ENCODE assay signal across 1 fruit fly cellular context in the genomic region with DNA sequence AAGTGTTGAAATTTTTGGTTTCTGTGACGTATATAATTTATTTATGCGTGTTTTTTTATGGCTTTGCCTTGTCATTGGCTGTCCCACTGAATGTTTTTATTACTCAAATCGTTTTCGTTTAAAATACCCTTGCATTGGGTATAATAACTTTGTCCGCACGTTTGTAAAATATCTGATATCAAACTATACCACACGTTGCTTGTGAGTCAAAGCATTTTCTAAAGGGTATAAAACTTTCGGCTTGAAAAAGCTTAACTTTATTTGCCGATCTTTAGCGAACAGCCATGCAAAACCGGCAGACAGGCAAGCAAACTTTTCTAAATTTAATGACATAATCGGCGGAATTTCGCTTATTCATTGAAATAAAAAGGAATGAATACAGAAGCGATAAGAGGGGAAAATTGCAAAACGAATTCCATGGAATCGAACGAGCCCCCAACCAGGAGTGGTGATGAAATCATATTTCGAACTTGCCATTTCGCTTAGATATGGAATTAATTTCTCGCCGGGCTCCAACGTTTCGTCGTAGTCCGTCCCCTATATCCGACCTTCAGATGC.
TF ChIP-seq lines count a peak whose summit lies in the region.

No protein-coding gene starts in this region.

TF ChIP-seq in whole organism, embryonic, 481 proteins besides CTCF, POLR2A, EP300 and RAD21 (continued from another document and continues in another):
- TF ChIP-seq CG18599 (GFP tag; optimal IDR thresholded peaks at IDR 0.05; lab: Kevin White, UChicago) (peak; percentile 47), knrl (GFP tag; IDR thresholded peaks at IDR 0.05; lab: Robert Waterston, UW; ENCODE audit: partially characterized antibody) (no peak), esg (GFP tag; conservative IDR thresholded peaks at IDR 0.05; lab: Robert Waterston, UW) (0 out of 2 replicates have a peak, but pooled peaks have one; percentile 28), tgo (GFP tag; IDR thresholded peaks at IDR 0.05; lab: Robert Waterston, UW) (peak; percentile 46; the same call in 2 of the 3 replicates), CG15514 (GFP tag; optimal IDR thresholded peaks at IDR 0.05; lab: Kevin White, UChicago) (peak; percentile 49), NK7.1 (GFP tag; optimal IDR thresholded peaks at IDR 0.05; lab: Kevin White, UChicago) (peak; percentile 29), CG11456 (GFP tag; IDR thresholded peaks at IDR 0.05; lab: Robert Waterston, UW) (peak; percentile 58; the same call in 1 of the 3 replicates), sr (GFP tag; IDR thresholded peaks at IDR 0.05; lab: Robert Waterston, UW) (0 out of 3 replicates have a peak, but pooled peaks have one; percentile 36), CG12219 (GFP tag; optimal IDR thresholded peaks at IDR 0.05; lab: Kevin White, UChicago) (peak; percentile 19), CG32532 (GFP tag; IDR thresholded peaks at IDR 0.05; lab: Robert Waterston, UW) (peak; percentile 71), lmd (GFP tag; IDR thresholded peaks at IDR 0.05; lab: Robert Waterston, UW) (peak; percentile 59; the same call in 1 of the 2 replicates), CG12236 (GFP tag; optimal IDR thresholded peaks at IDR 0.05; lab: Kevin White, UChicago) (no peak), chn (GFP tag; optimal IDR thresholded peaks at IDR 0.05; lab: Kevin White, UChicago) (no peak), Hr3 (GFP tag; optimal IDR thresholded peaks at IDR 0.05; lab: Kevin White, UChicago) (peak; percentile 10), hkb (optimal IDR thresholded peaks at IDR 0.05; lab: Kevin White, UChicago) (no peak), hkb (GFP tag; IDR thresholded peaks at IDR 0.05; lab: Robert Waterston, UW) (peak; percentile 53; the same call in 1 of the 2 replicates), CG17829 (tag; optimal IDR thresholded peaks at IDR 0.05; lab: Kevin White, UChicago) (peak; percentile 9), BEAF-32 (GFP tag; optimal IDR thresholded peaks at IDR 0.05; lab: Kevin White, UChicago) (no peak), Myb (GFP tag; optimal IDR thresholded peaks at IDR 0.05; lab: Kevin White, UChicago) (no peak), nau (GFP tag; optimal IDR thresholded peaks at IDR 0.05; lab: Kevin White, UChicago) (peak; percentile 26), Fer2 (tag; optimal IDR thresholded peaks at IDR 0.05; lab: Kevin White, UChicago) (no peak), fu2 (GFP tag; optimal IDR thresholded peaks at IDR 0.05; lab: Kevin White, UChicago) (peak; percentile 28), CG13424 (tag; optimal IDR thresholded peaks at IDR 0.05; lab: Kevin White, UChicago) (peak; percentile 58), ato (GFP tag; IDR thresholded peaks at IDR 0.05; lab: Robert Waterston, UW; ENCODE audit: partially characterized antibody) (no peak), so (GFP tag; IDR thresholded peaks at IDR 0.05; lab: Robert Waterston, UW) (no peak), Dp (GFP tag; optimal IDR thresholded peaks at IDR 0.05; lab: Kevin White, UChicago) (no peak), nmo (GFP tag; optimal IDR thresholded peaks at IDR 0.05; lab: Kevin White, UChicago) (peak; percentile 23), bcd (GFP tag; optimal IDR thresholded peaks at IDR 0.05; lab: Kevin White, UChicago) (peak; percentile 35), lbe (GFP tag; optimal IDR thresholded peaks at IDR 0.05; lab: Kevin White, UChicago) (no peak), CG10147 (GFP tag; optimal IDR thresholded peaks at IDR 0.05; lab: Kevin White, UChicago) (peak; percentile 1), CG14014 (GFP tag; IDR thresholded peaks at IDR 0.05; lab: Robert Waterston, UW) (peak; percentile 77), Gsc (GFP tag; IDR thresholded peaks at IDR 0.05; lab: Robert Waterston, UW) (no peak), CG12391 (tag; optimal IDR thresholded peaks at IDR 0.05; lab: Kevin White, UChicago) (peak; percentile 19), danr (GFP tag; IDR thresholded peaks at IDR 0.05; lab: Robert Waterston, UW) (no peak), CG30403 (GFP tag; optimal IDR thresholded peaks at IDR 0.05; lab: Kevin White, UChicago) (peak; percentile 46), CG5180 (GFP tag; optimal IDR thresholded peaks at IDR 0.05; lab: Kevin White, UChicago) (peak; percentile 16), CG15479 (GFP tag; optimal IDR thresholded peaks at IDR 0.05; lab: Kevin White, UChicago) (no peak), CG6854 (GFP tag; optimal IDR thresholded peaks at IDR 0.05; lab: Kevin White, UChicago) (peak; percentile 15), org-1 (GFP tag; optimal IDR thresholded peaks at IDR 0.05; lab: Kevin White, UChicago) (no peak), Nf-YC (tag; optimal IDR thresholded peaks at IDR 0.05; lab: Kevin White, UChicago) (peak; percentile 39), Bteb2 (GFP tag; optimal IDR thresholded peaks at IDR 0.05; lab: Kevin White, UChicago) (peak; percentile 56), MBD-R2 (GFP tag; IDR thresholded peaks at IDR 0.05; lab: Robert Waterston, UW) (peak; percentile 25; the same call in 1 of the 2 replicates), HmgD (GFP tag; optimal IDR thresholded peaks at IDR 0.05; lab: Kevin White, UChicago) (no peak), CG17361 (GFP tag; IDR thresholded peaks at IDR 0.05; lab: Robert Waterston, UW) (peak; percentile 46; the same call in 1 of the 3 replicates), Nf-YB (GFP tag; optimal IDR thresholded peaks at IDR 0.05; lab: Kevin White, UChicago) (peak; percentile 12), Rfx (GFP tag; IDR thresholded peaks at IDR 0.05; lab: Robert Waterston, UW) (peak; percentile 84), CHES-1-like (GFP tag; optimal IDR thresholded peaks at IDR 0.05; lab: Kevin White, UChicago) (peak; percentile 59), scrt (GFP tag; optimal IDR thresholded peaks at IDR 0.05; lab: Kevin White, UChicago) (peak; percentile 23), Sin3A (optimal IDR thresholded peaks at IDR 0.05; lab: Kevin White, UChicago) (no peak), vvl (GFP tag; IDR thresholded peaks at IDR 0.05; lab: Robert Waterston, UW) (peak; percentile 66), Mrtf (GFP tag; IDR thresholded peaks at IDR 0.05; lab: Robert Waterston, UW) (peak; percentile 9; the same call in 1 of the 3 replicates), CG2202 (tag; optimal IDR thresholded peaks at IDR 0.05; lab: Kevin White, UChicago) (no peak), CG8944 (GFP tag; optimal IDR thresholded peaks at IDR 0.05; lab: Kevin White, UChicago) (no peak), dmrt99B (tag; optimal IDR thresholded peaks at IDR 0.05; lab: Kevin White, UChicago) (peak; percentile 61), HLH3B (GFP tag; IDR thresholded peaks at IDR 0.05; lab: Robert Waterston, UW) (peak; percentile 59; the same call in 1 of the 2 replicates), jing (GFP tag; optimal IDR thresholded peaks at IDR 0.05; lab: Kevin White, UChicago) (no peak), CG17612 (GFP tag; IDR thresholded peaks at IDR 0.05; lab: Robert Waterston, UW) (no peak), bab2 (GFP tag; optimal IDR thresholded peaks at IDR 0.05; lab: Kevin White, UChicago) (peak; percentile 54), ERR (GFP tag; optimal IDR thresholded peaks at IDR 0.05; lab: Kevin White, UChicago) (peak; percentile 33), CG1233 (GFP tag; optimal IDR thresholded peaks at IDR 0.05; lab: Kevin White, UChicago) (peak; percentile 29), CG18619 (GFP tag; optimal IDR thresholded peaks at IDR 0.05; lab: Kevin White, UChicago) (peak; percentile 35), CG9437 (GFP tag; optimal IDR thresholded peaks at IDR 0.05; lab: Kevin White, UChicago) (peak; percentile 4), ham (GFP tag; IDR thresholded peaks at IDR 0.05; lab: Robert Waterston, UW) (no peak), chif (GFP tag; optimal IDR thresholded peaks at IDR 0.05; lab: Kevin White, UChicago) (peak in 1 of 2 experiments; percentile 48), lab (GFP tag; optimal IDR thresholded peaks at IDR 0.05; lab: Kevin White, UChicago) (peak; percentile 76), CG3995 (GFP tag; optimal IDR thresholded peaks at IDR 0.05; lab: Kevin White, UChicago) (peak; percentile 18), repo (GFP tag; optimal IDR thresholded peaks at IDR 0.05; lab: Kevin White, UChicago) (no peak), Jarid2 (GFP tag; optimal IDR thresholded peaks at IDR 0.05; lab: Kevin White, UChicago) (no peak), MESR4 (GFP tag; optimal IDR thresholded peaks at IDR 0.05; lab: Kevin White, UChicago) (no peak), CG6175 (GFP tag; IDR thresholded peaks at IDR 0.05; lab: Robert Waterston, UW) (no peak), kah (GFP tag; optimal IDR thresholded peaks at IDR 0.05; lab: Kevin White, UChicago) (no peak), CkIIα-i1 (GFP tag; IDR thresholded peaks at IDR 0.05; lab: Robert Waterston, UW) (no peak), Oaz (GFP tag; IDR thresholded peaks at IDR 0.05; lab: Robert Waterston, UW) (no peak), Abd-B (GFP tag; optimal IDR thresholded peaks at IDR 0.05; lab: Kevin White, UChicago) (peak; percentile 65), gsb-n (tag; optimal IDR thresholded peaks at IDR 0.05; lab: Kevin White, UChicago) (no peak), ase (GFP tag; IDR thresholded peaks at IDR 0.05; lab: Robert Waterston, UW) (peak; percentile 42; the same call in 2 of the 3 replicates), Hsf (GFP tag; optimal IDR thresholded peaks at IDR 0.05; lab: Kevin White, UChicago) (peak; percentile 29), Deaf1 (tag; optimal IDR thresholded peaks at IDR 0.05; lab: Kevin White, UChicago) (peak; percentile 21), Aef1 (GFP tag; IDR thresholded peaks at IDR 0.05; lab: Robert Waterston, UW) (peak; percentile 37; the same call in 1 of the 3 replicates), fd3F (GFP tag; optimal IDR thresholded peaks at IDR 0.05; lab: Kevin White, UChicago) (peak; percentile 59), C15 (GFP tag; IDR thresholded peaks at IDR 0.05; lab: Robert Waterston, UW) (no peak), Atf3 (GFP tag; optimal IDR thresholded peaks at IDR 0.05; lab: Kevin White, UChicago) (no peak), CG7556 (GFP tag; optimal IDR thresholded peaks at IDR 0.05; lab: Kevin White, UChicago) (no peak), HLH54F (GFP tag; optimal IDR thresholded peaks at IDR 0.05; lab: Kevin White, UChicago) (peak; percentile 38), Ets65A (GFP tag; lab: Kevin White, UChicago) (peak; percentile 87), ara (GFP tag; IDR thresholded peaks at IDR 0.05; lab: Robert Waterston, UW) (no peak), Oli (tag; optimal IDR thresholded peaks at IDR 0.05; lab: Kevin White, UChicago) (peak; percentile 36), Med (GFP tag; lab: Kevin White, UChicago) (peak; percentile 95), CG11504 (tag; optimal IDR thresholded peaks at IDR 0.05; lab: Kevin White, UChicago) (peak; percentile 68), TFAM (GFP tag; optimal IDR thresholded peaks at IDR 0.05; lab: Kevin White, UChicago) (no peak), slp2 (GFP tag; optimal IDR thresholded peaks at IDR 0.05; lab: Kevin White, UChicago) (peak; percentile 3), eyg (GFP tag; optimal IDR thresholded peaks at IDR 0.05; lab: Kevin White, UChicago) (peak; percentile 17), NFAT (GFP tag; IDR thresholded peaks at IDR 0.05; lab: Robert Waterston, UW) (peak; percentile 74), CG8924 (tag; optimal IDR thresholded peaks at IDR 0.05; lab: Kevin White, UChicago) (peak; percentile 41), CG17568 (GFP tag; optimal IDR thresholded peaks at IDR 0.05; lab: Kevin White, UChicago) (no peak), zfh2 (GFP tag; optimal IDR thresholded peaks at IDR 0.05; lab: Kevin White, UChicago) (peak; percentile 54), CG10267 (tag; optimal IDR thresholded peaks at IDR 0.05; lab: Kevin White, UChicago) (no peak), CG32767 (GFP tag; IDR thresholded peaks at IDR 0.05; lab: Robert Waterston, UW) (no peak), jumu (GFP tag; optimal IDR thresholded peaks at IDR 0.05; lab: Kevin White, UChicago) (no peak), crc (GFP tag; optimal IDR thresholded peaks at IDR 0.05; lab: Kevin White, UChicago) (peak; percentile 34), CG12942 (GFP tag; optimal IDR thresholded peaks at IDR 0.05; lab: Kevin White, UChicago) (peak; percentile 8), gt (GFP tag; IDR thresholded peaks at IDR 0.05; lab: Robert Waterston, UW) (0 out of 2 replicates have a peak, but pooled peaks have one; percentile 8), CG31441 (GFP tag; IDR thresholded peaks at IDR 0.05; lab: Robert Waterston, UW) (no peak), Chrac-16 (GFP tag; optimal IDR thresholded peaks at IDR 0.05; lab: Kevin White, UChicago) (peak; percentile 37), ems (GFP tag; optimal IDR thresholded peaks at IDR 0.05; lab: Kevin White, UChicago) (peak; percentile 37), wek (GFP tag; optimal IDR thresholded peaks at IDR 0.05; lab: Kevin White, UChicago) (no peak), CG32772 (GFP tag; IDR thresholded peaks at IDR 0.05; lab: Robert Waterston, UW) (0 out of 2 replicates have a peak, but pooled peaks have one; percentile 18), al (GFP tag; IDR thresholded peaks at IDR 0.05; lab: Robert Waterston, UW) (peak; percentile 56; the same call in 1 of the 2 replicates), CG15269 (tag; optimal IDR thresholded peaks at IDR 0.05; lab: Kevin White, UChicago) (peak; percentile 74), pho (GFP tag; optimal IDR thresholded peaks at IDR 0.05; lab: Kevin White, UChicago) (peak; percentile 37), pum (GFP tag; optimal IDR thresholded peaks at IDR 0.05; lab: Kevin White, UChicago) (peak; percentile 17), CG6254 (GFP tag; optimal IDR thresholded peaks at IDR 0.05; lab: Kevin White, UChicago) (no peak), Pdp1 (GFP tag; optimal IDR thresholded peaks at IDR 0.05; lab: Kevin White, UChicago) (peak; percentile 49 to 75), dysf (GFP tag; IDR thresholded peaks at IDR 0.05; lab: Robert Waterston, UW) (peak; percentile 57; the same call in 2 of the 3 replicates), sob (GFP tag; IDR thresholded peaks at IDR 0.05; lab: Robert Waterston, UW) (peak; percentile 61), Ptx1 (GFP tag; IDR thresholded peaks at IDR 0.05; lab: Robert Waterston, UW) (peak; percentile 38), CG2712 (tag; optimal IDR thresholded peaks at IDR 0.05; lab: Kevin White, UChicago) (peak; percentile 28), CG9817 (tag; optimal IDR thresholded peaks at IDR 0.05; lab: Kevin White, UChicago) (peak; percentile 55), Side (GFP tag; optimal IDR thresholded peaks at IDR 0.05; lab: Kevin White, UChicago) (no peak), Hr51 (GFP tag; optimal IDR thresholded peaks at IDR 0.05; lab: Kevin White, UChicago) (peak in 1 of 2 experiments; percentile 64), Xbp1 (GFP tag; optimal IDR thresholded peaks at IDR 0.05; lab: Kevin White, UChicago) (peak; percentile 47), CG33557 (GFP tag; optimal IDR thresholded peaks at IDR 0.05; lab: Kevin White, UChicago) (no peak), Awh (GFP tag; IDR thresholded peaks at IDR 0.05; lab: Robert Waterston, UW) (0 out of 2 replicates have a peak, but pooled peaks have one; percentile 16), Atf-2 (GFP tag; optimal IDR thresholded peaks at IDR 0.05; lab: Kevin White, UChicago) (no peak), CG9932 (GFP tag; IDR thresholded peaks at IDR 0.05; lab: Robert Waterston, UW) (peak; percentile 80)
